Worm (Caenorhabditis elegans) whole organism, L4/young adult: ENCODE results near the gene ZK1055.4.

Experiments used
- W03F9.2 ChIP-seq: fragments of 150-350 bp; optimal IDR thresholded peaks from 2 replicates; lab custom pipeline; 2014; ENCODE audit warnings: missing biosample characterization, missing genetic modification characterization
- him-1 ChIP-seq: sonication (generic microtip); optimal IDR thresholded peaks from 2 replicates; lab custom pipeline; 2016; ENCODE audit warnings: missing genotype, missing genetic modification reagents, missing genetic modification characterization, missing compliant biosample characterization

DNA sequence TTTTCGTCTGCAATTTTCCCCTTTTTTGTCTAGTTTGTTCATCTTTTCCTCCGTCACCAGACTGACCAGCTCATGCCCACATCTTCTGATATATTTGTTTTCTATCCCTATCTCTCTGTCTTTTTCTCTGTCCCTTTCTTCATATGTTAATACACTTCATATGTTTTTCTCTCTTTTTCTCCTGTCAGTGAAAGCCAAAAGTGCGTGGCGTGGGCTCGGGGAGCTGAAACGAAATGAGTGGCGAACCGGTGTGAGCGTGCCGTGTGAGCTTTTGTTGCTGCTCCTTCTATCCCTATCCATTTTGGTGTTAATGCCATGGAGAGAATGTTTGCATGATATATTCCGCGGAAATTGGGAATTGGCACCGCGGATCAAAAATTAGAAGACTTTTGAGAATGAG lies 50.0 kb downstream of the ZK1055.4 start:
- no peak for TF ChIP-seq him-1 (tag; lab: Kevin White, UChicago)
- TF ChIP-seq W03F9.2 (tag; lab: Kevin White, UChicago), result no peak
